Worm (Caenorhabditis elegans) whole organism, L4 larva: ENCODE measurements around the gene T16G1.9.

Experiments
- Y48G9A.11 ChIP-seq: fragments of 200-800 bp; sonication (Bioruptor generic); IDR thresholded peaks from 2 replicates; pipeline ENCODE4 v1.3.6; 2022; ENCODE audit warnings: missing genetic modification reagents, missing genetic modification characterization, missing compliant biosample characterization
- aha-1 ChIP-seq: fragments of 150-350 bp; peaks from one replicate; lab custom pipeline; 2014; ENCODE audit warnings: missing biosample characterization, missing genetic modification characterization
- ceh-82 ChIP-seq: sonication (generic microtip); optimal IDR thresholded peaks from 2 replicates; lab custom pipeline; 2017; ENCODE audit warnings: missing biosample characterization, missing genetic modification characterization
- lin-1 ChIP-seq: fragments of 200-800 bp; sonication (Bioruptor generic); IDR thresholded peaks from 2 replicates; pipeline ENCODE4 v1.3.6; 2022; ENCODE audit warnings: missing genetic modification reagents, missing genetic modification characterization, missing compliant biosample characterization
- lsy-2 ChIP-seq, 2 experiments: fragments of 150-350 bp in 1 of 2; sonication (generic microtip) in 1 of 2; optimal IDR thresholded peaks; 2 replicates each; lab custom pipeline; 2014 to 2017; ENCODE audit warnings: missing biosample characterization in 2 of 2, missing genetic modification characterization in 2 of 2
- nhr-237 ChIP-seq: sonication (generic microtip); optimal IDR thresholded peaks from 2 replicates; lab custom pipeline; 2017; ENCODE audit warnings: missing biosample characterization, missing genetic modification characterization

DNA sequence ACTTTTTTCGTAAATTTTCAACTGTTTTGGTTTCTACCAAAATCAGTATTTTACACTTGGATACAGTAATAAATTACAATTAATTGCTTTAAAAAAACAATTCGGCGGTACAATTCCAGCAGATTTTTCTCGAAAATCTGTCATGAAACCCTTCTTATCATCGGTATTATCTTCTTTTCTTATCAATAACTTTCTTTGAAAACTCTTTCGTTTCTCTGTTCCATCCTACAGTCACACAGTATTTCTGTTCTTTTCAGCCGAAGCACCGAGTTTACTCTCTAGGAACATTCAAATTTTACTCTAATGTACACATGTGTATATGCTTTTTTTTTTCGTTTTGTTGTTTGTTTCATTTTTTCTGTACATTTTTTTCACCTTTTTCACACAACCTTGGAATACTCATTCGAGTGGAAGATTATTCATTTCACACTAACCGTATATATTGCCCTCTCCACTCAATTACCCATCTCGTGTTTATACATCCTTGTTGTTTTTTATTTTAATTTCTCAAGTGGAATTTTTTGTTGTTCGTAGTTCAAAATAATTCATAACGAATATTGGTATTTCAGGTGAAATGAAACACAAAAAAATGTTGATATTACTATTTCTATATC, 41.0 kb downstream of the T16G1.9 start, which contains the start of gene nid-1:
- TF ChIP-seq nhr-237 (tag; lab: Kevin White, UChicago), result no peak
- TF ChIP-seq ceh-82 (tag; lab: Kevin White, UChicago), result no peak
- TF ChIP-seq lsy-2 (tag; optimal IDR thresholded peaks at IDR 0.05; lab: Kevin White, UChicago), result no peak
- no peak for TF ChIP-seq lin-1
- TF ChIP-seq aha-1 (tag; lab: Kevin White, UChicago), result no peak
- no peak for TF ChIP-seq Y48G9A.11 (GFP tag; lab: Robert Waterston, UW)
